Fruit fly (Drosophila melanogaster): ENCODE results near the gene Pa1.

Gene Pa1

dm6 chrX:11340719-11341322 lies 18.2 kb upstream of the Pa1 start (continued):
- TF ChIP-seq ss (GFP tag; optimal IDR thresholded peaks at IDR 0.05) (peak in 1 of 2 experiments; percentile 11), pdm3 (GFP tag; optimal IDR thresholded peaks at IDR 0.05) (no peak), CG10631 (GFP tag; optimal IDR thresholded peaks at IDR 0.05) (peak; percentile 14), CG8319 (GFP tag; optimal IDR thresholded peaks at IDR 0.05) (no peak), Lpt (GFP tag; optimal IDR thresholded peaks at IDR 0.05) (no peak), CG6792 (GFP tag; optimal IDR thresholded peaks at IDR 0.05) (peak; percentile 37), CG15336 (GFP tag; IDR thresholded peaks at IDR 0.05) (peak; percentile 17; the same call in 1 of the 2 replicates), net (GFP tag; optimal IDR thresholded peaks at IDR 0.05) (no peak)

dm6 chrX:11342168-11342567 lies 16.9 kb upstream of the Pa1 start:
- TF ChIP-seq Eip78C (GFP tag) (peak; percentile 39), CG32006 (GFP tag; optimal IDR thresholded peaks at IDR 0.05) (peak; percentile 11), CG6163 (GFP tag; IDR thresholded peaks at IDR 0.05) (0 out of 3 replicates have a peak, but pooled peaks have one; percentile 27), CG8319 (GFP tag; optimal IDR thresholded peaks at IDR 0.05) (no peak), vri (GFP tag; optimal IDR thresholded peaks at IDR 0.05) (peak; percentile 69), Met (GFP tag; optimal IDR thresholded peaks at IDR 0.05) (no peak), fkh (GFP tag; optimal IDR thresholded peaks at IDR 0.05) (no peak), svp (GFP tag) (peak; percentile 66)

dm6 chrX:11342771-11343170 lies 16.3 kb upstream of the Pa1 start:
- TF ChIP-seq Ets21C (GFP tag; optimal IDR thresholded peaks at IDR 0.05) (no peak), CG10631 (GFP tag; optimal IDR thresholded peaks at IDR 0.05) (no peak), Eip93F (GFP tag; optimal IDR thresholded peaks at IDR 0.05) (no peak), Hr39 (GFP tag; optimal IDR thresholded peaks at IDR 0.05) (no peak), CG11294 (GFP tag; IDR thresholded peaks at IDR 0.05) (no peak), CG7368 (GFP tag; optimal IDR thresholded peaks at IDR 0.05) (no peak), Lpt (GFP tag; optimal IDR thresholded peaks at IDR 0.05) (no peak)

- TF ChIP-seq CG4318 (GFP tag; optimal IDR thresholded peaks at IDR 0.05) (no peak), CG3032 (tag; optimal IDR thresholded peaks at IDR 0.05) (peak; percentile 1), Sox14 (GFP tag; optimal IDR thresholded peaks at IDR 0.05) (peak; percentile 42), Eip78C (GFP tag) (peak; percentile 0), CG8319 (GFP tag; optimal IDR thresholded peaks at IDR 0.05) (no peak)
Measured at dm6 chrX:11347809-11348208, 11.2 kb upstream of the Pa1 start, which contains the start of the genes GCS1 and CG11756. GCS1 (minus strand) TSS chrX:11348001. CG11756 (plus strand) TSS chrX:11348120.

dm6 chrX:11348829-11349228 lies 10.2 kb upstream of the Pa1 start, which contains the start of gene CG1738:
CG1738 (plus strand) TSS chrX:11349049.
- TF ChIP-seq vri (GFP tag; optimal IDR thresholded peaks at IDR 0.05) (peak; percentile 21), Eip93F (GFP tag; optimal IDR thresholded peaks at IDR 0.05) (no peak), Smox (GFP tag; optimal IDR thresholded peaks at IDR 0.05) (peak; percentile 5), cyc (GFP tag; optimal IDR thresholded peaks at IDR 0.05) (peak; percentile 6)

dm6 chrX:11349780-11350179 lies 9.3 kb upstream of the Pa1 start, which contains the start of gene NdufV3:
NdufV3 (plus strand) TSS chrX:11349998.
- peak; percentile 22 for TF ChIP-seq lz (GFP tag; optimal IDR thresholded peaks at IDR 0.05)
- peak; percentile 8 for TF ChIP-seq pdm3 (GFP tag; optimal IDR thresholded peaks at IDR 0.05)
- peak; percentile 50 for TF ChIP-seq svp (GFP tag)
- TF ChIP-seq CG10631 (GFP tag; optimal IDR thresholded peaks at IDR 0.05): no peak
- no peak for TF ChIP-seq CG11294 (GFP tag; IDR thresholded peaks at IDR 0.05)
- no peak for TF ChIP-seq fd59A (GFP tag; optimal IDR thresholded peaks at IDR 0.05)
- TF ChIP-seq Sox14 (GFP tag; optimal IDR thresholded peaks at IDR 0.05): peak; percentile 6
- peak; percentile 17; the same call in 1 of the 3 replicates for TF ChIP-seq CG6163 (GFP tag; IDR thresholded peaks at IDR 0.05)
- TF ChIP-seq fkh (GFP tag; optimal IDR thresholded peaks at IDR 0.05): peak; percentile 9
- no peak for TF ChIP-seq topi (GFP tag; optimal IDR thresholded peaks at IDR 0.05)
- peak; percentile 12 for TF ChIP-seq CG3919 (GFP tag; optimal IDR thresholded peaks at IDR 0.05)
- peak; percentile 1 for TF ChIP-seq cyc (GFP tag; optimal IDR thresholded peaks at IDR 0.05)
